Fruit fly (Drosophila melanogaster) whole organism, embryonic: Measurements from ENCODE around the gene mio.

Experiments used
- Aef1 ChIP-seq: fragments of 200-800 bp; sonication (Bioruptor generic); IDR thresholded peaks from 3 replicates; pipeline ENCODE4 v1.3.6; 2022; ENCODE audit warnings: missing biosample characterization, missing genetic modification characterization
- CG11723 ChIP-seq: fragments of 200-800 bp; sonication (Bioruptor generic); optimal IDR thresholded peaks from 2 replicates; lab custom pipeline; 2017; ENCODE audit warnings: missing biosample characterization, mild to moderate bottlenecking, missing genetic modification characterization
- CG15073 ChIP-seq: fragments of 200-800 bp; sonication (Bioruptor generic); optimal IDR thresholded peaks from 2 replicates; lab custom pipeline; 2016; ENCODE audit warnings: missing biosample characterization, missing genetic modification characterization
- CG3163 ChIP-seq: fragments of 200-800 bp; sonication (Bioruptor generic); optimal IDR thresholded peaks from 3 replicates; lab custom pipeline; 2016; ENCODE audit warnings: missing biosample characterization, missing genetic modification characterization
- CG34224 ChIP-seq: fragments of 200-800 bp; sonication (Bioruptor generic); IDR thresholded peaks from 3 replicates; pipeline ENCODE4 v1.3.6; 2022; ENCODE audit warnings: missing biosample characterization, missing genetic modification characterization; ENCODE audit not compliant: partially characterized antibody
- CG7271 ChIP-seq: fragments of 200-800 bp; sonication (Bioruptor generic); optimal IDR thresholded peaks from 2 replicates; lab custom pipeline; 2018; ENCODE audit warnings: missing biosample characterization, mild to moderate bottlenecking, missing genetic modification characterization, moderate library complexity

DNA sequence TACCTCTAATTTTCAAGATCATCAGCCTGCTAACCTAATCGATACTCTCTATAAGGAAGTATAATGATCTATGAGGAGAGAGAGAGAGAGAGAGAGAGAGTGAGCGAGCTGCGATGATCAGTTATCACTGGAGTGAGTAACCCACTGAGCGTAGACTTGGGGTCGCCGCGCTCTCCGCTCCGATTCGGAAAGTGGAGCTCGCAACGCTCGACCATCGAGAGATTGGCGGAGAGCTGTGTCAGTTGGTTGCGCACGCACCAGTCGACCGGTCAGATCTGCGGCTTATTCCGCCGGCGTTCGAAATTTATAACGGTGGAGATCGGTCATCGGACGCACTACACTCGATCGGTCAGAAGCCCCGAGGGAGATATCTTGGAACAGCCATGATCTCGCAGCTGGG is 25.0 kb downstream of the mio start, which contains the start of gene CG4267:
- TF ChIP-seq CG7271, result no peak
- TF ChIP-seq CG11723 (GFP tag; lab: Kevin White, UChicago), result no peak
- TF ChIP-seq CG3163 (GFP tag; lab: Kevin White, UChicago), result no peak
- TF ChIP-seq Aef1 (GFP tag; lab: Robert Waterston, UW), result no peak
- no peak for TF ChIP-seq CG15073 (GFP tag; lab: Kevin White, UChicago)
- peak; percentile 68 for TF ChIP-seq CG34224
